Fruit fly (Drosophila melanogaster) whole organism, prepupa: ENCODE results near the gene Ctu2.

Source experiments
- CG4318 ChIP-seq: fragments of 200-800 bp; sonication (Bioruptor generic); optimal IDR thresholded peaks from 3 replicates; lab custom pipeline; 2017; ENCODE audit warnings: missing biosample characterization, mild to moderate bottlenecking, missing genetic modification characterization
- CG8632 ChIP-seq: fragments of 200-800 bp; sonication (Bioruptor generic); optimal IDR thresholded peaks from 3 replicates; lab custom pipeline; 2016; ENCODE audit warnings: missing biosample characterization, missing genetic modification characterization
- esn ChIP-seq: fragments of 200-800 bp; sonication (Bioruptor generic); optimal IDR thresholded peaks from 2 replicates; lab custom pipeline; 2016; ENCODE audit warnings: missing biosample characterization, mild to moderate bottlenecking, missing genetic modification characterization, moderate library complexity
- net ChIP-seq: fragments of 200-800 bp; sonication (Bioruptor generic); optimal IDR thresholded peaks from 3 replicates; lab custom pipeline; 2016; ENCODE audit warnings: missing biosample characterization, missing genetic modification characterization
- vri ChIP-seq: fragments of 200-800 bp; sonication (Bioruptor generic); optimal IDR thresholded peaks from 3 replicates; lab custom pipeline; 2016; ENCODE audit warnings: missing biosample characterization, mild to moderate bottlenecking, missing genetic modification characterization

DNA sequence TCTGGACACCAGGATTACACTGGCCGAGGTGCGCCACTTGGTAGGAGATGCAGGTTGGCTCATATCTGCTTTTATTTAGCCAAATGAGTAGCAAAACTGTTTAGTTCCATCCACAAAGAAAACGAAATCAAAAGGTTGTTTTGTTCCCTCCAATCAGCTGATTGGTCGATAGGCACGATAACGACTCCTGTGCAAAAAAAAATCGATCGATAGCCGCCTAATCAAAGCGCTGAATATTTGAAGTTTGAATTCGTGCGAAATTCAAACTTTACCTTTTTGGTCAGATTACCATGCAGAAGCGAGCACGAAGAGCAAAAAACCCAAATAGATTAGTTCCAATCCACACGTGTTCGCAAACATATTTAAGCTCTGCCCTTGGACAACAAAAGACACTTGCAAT, 8.5 kb downstream of the Ctu2 start, which contains the start of the genes CG10195 and CG13084:
- TF ChIP-seq esn (GFP tag; lab: Kevin White, UChicago): no peak
- no peak for TF ChIP-seq net
- TF ChIP-seq CG4318 (GFP tag; lab: Kevin White, UChicago): no peak
- TF ChIP-seq CG8632 (GFP tag; lab: Kevin White, UChicago): no peak
- no peak for TF ChIP-seq vri (GFP tag; lab: Kevin White, UChicago)
